Fruit fly (Drosophila melanogaster): ENCODE measurements around the gene Syt1.

Gene Syt1

DNA sequence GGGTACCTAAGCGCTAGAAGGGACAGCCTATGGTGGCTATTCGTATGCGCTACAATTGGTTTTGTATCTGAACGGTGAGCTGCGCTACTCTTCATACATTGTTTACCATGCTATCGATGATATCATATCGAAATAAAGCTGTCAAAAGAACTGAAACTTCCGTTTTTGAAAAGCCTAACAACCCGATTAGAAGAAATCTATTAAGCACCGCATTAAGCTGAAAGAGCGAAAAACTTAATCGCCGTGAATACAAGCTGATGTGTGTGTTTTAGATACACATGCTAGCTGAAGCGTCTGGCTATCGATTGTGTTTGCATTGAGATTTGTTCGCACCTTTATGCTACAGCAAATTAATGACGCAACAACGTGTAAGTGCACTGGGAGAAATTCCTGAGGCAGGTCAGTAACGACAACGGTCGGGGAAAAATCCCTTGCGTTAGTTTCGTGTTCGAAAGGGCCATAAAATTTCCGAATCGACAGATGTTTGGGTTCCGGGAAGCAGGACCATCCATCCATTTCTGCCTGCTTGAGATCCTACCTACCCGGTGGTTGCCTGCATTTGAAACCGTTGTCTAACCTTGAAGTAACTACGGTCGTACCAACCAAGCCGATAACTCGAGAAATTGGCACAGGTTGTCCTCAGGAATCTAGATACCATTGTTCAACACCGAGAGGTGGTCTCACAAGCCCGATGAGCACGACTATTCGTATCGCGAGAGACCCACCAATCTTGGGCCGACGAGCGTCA is 49.3 kb downstream of the Syt1 start:
- TF ChIP-seq ey (GFP tag; optimal IDR thresholded peaks at IDR 0.05) (peak; percentile 40), foxo (GFP tag; optimal IDR thresholded peaks at IDR 0.05) (peak in 1 of 2 experiments; percentile 60), h (GFP tag; optimal IDR thresholded peaks at IDR 0.05) (peak; percentile 50), fru (GFP tag; optimal IDR thresholded peaks at IDR 0.05) (peak; percentile 24), woc (GFP tag; optimal IDR thresholded peaks at IDR 0.05) (peak; percentile 24), dl (GFP tag; optimal IDR thresholded peaks at IDR 0.05; ENCODE audit: insufficient read depth in 1 of 2, partially characterized antibody in 2 of 2) (no peak), rgr (GFP tag; optimal IDR thresholded peaks at IDR 0.05) (peak; percentile 40), OdsH (GFP tag; optimal IDR thresholded peaks at IDR 0.05) (peak; percentile 28), Dfd (GFP tag; optimal IDR thresholded peaks at IDR 0.05) (no peak), HLH106 (tag; optimal IDR thresholded peaks at IDR 0.05) (peak; percentile 19), Rel (GFP tag; optimal IDR thresholded peaks at IDR 0.05) (no peak), Rel (tag; optimal IDR thresholded peaks at IDR 0.05) (no peak), br (GFP tag; optimal IDR thresholded peaks at IDR 0.05) (peak; percentile 13), sv (GFP tag; optimal IDR thresholded peaks at IDR 0.05) (peak; percentile 66)

DNA sequence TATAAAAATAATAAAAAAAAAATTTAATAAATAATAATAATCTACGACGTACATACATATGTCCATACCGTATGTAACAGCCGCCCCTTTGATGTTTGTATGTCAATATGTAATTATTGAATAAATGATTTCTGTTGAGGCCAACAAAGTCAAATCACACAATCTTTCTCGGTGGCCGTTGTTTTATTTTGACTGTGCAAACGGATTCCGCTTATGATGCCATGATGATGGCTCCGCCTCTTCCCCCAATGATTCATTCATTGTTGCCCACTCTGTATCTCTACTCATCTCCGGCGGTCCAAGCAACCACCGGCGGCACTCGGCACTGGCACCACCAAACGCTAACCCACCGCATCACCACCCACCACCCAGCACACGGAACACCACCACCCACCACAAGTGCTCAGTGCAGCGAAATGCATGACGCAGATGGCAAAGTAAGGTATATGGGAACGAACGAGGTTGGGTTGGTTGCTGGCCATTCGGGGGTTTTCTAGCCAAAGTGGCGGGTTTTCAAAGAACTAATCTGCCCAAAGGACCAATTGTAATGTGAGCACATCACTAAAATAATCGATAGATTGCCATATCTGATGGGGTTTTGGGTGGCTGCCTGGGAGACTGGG is 50.5 kb downstream of the Syt1 start:
- TF ChIP-seq Myc (optimal IDR thresholded peaks at IDR 0.05): peak; percentile 81
- TF ChIP-seq Hr83 (GFP tag; optimal IDR thresholded peaks at IDR 0.05; ENCODE audit: poor library complexity, severe bottlenecking): peak; percentile 0
- TF ChIP-seq CG32264 (GFP tag; optimal IDR thresholded peaks at IDR 0.05): no peak
- TF ChIP-seq br (GFP tag; optimal IDR thresholded peaks at IDR 0.05): peak; percentile 26
- TF ChIP-seq ey (GFP tag; optimal IDR thresholded peaks at IDR 0.05): no peak
- TF ChIP-seq Dfd (GFP tag; optimal IDR thresholded peaks at IDR 0.05): no peak
- peak; percentile 0 for TF ChIP-seq OdsH (GFP tag; optimal IDR thresholded peaks at IDR 0.05)
- no peak for TF ChIP-seq N (GFP tag; optimal IDR thresholded peaks at IDR 0.05)
- TF ChIP-seq lola (GFP tag; optimal IDR thresholded peaks at IDR 0.05): no peak
- peak; percentile 7 for TF ChIP-seq rgr (GFP tag; optimal IDR thresholded peaks at IDR 0.05)
- peak in 1 of 2 experiments; percentile 56 for TF ChIP-seq foxo (GFP tag; optimal IDR thresholded peaks at IDR 0.05)
- no peak for TF ChIP-seq Abd-B (GFP tag; optimal IDR thresholded peaks at IDR 0.05)
- peak; percentile 14 for TF ChIP-seq h (GFP tag; optimal IDR thresholded peaks at IDR 0.05)
- peak; percentile 15 for TF ChIP-seq Sp1 (GFP tag; optimal IDR thresholded peaks at IDR 0.05)
- no peak for TF ChIP-seq Rel (GFP tag; optimal IDR thresholded peaks at IDR 0.05)
- peak; percentile 43 for TF ChIP-seq Rel (tag; optimal IDR thresholded peaks at IDR 0.05)
- no peak for TF ChIP-seq Vsx2 (GFP tag; optimal IDR thresholded peaks at IDR 0.05; ENCODE audit: partially characterized antibody)
- TF ChIP-seq woc (GFP tag; optimal IDR thresholded peaks at IDR 0.05): peak; percentile 77
- TF ChIP-seq GATAd (GFP tag; optimal IDR thresholded peaks at IDR 0.05): no peak
- TF ChIP-seq HLH106 (tag; optimal IDR thresholded peaks at IDR 0.05): no peak
- no peak for TF ChIP-seq fru (GFP tag; optimal IDR thresholded peaks at IDR 0.05)
- no peak for TF ChIP-seq dmrt93B (GFP tag; optimal IDR thresholded peaks at IDR 0.05)

DNA sequence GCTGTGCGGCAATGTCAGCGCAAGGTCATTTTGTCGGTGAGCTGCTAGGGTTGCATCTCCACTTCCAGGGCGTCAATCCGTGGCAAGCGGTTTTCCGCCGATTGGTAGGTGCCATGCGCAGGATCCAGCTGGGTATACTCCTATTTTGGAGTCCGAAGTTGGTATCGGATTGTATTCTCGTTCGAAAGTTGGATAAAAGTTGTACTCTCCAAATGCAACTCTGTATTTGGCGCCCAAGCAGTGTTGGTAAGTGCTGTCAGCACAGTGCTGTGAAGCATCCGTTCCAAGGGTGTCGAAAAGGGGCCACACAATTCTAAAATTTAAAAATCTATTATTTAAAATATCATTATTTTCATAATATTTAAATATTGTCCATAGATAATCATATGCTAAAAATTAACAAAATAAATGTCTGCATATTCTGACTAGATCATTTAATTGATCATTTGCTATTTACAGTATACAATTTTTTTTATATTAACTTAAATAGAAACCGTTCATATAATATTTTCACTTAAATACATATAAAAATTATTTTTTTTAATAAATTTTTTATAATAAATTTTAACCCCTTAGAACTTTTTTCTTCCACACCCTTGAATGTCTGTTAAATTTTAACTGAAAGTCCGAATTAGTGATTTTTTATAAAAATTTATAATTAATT is 51.2 kb downstream of the Syt1 start:
- TF ChIP-seq Dif (GFP tag; optimal IDR thresholded peaks at IDR 0.05; ENCODE audit: partially characterized antibody) (no peak), Mio (GFP tag; optimal IDR thresholded peaks at IDR 0.05) (peak; percentile 39), OdsH (GFP tag; optimal IDR thresholded peaks at IDR 0.05) (peak; percentile 85), N (GFP tag; optimal IDR thresholded peaks at IDR 0.05) (no peak), h (GFP tag; optimal IDR thresholded peaks at IDR 0.05) (peak; percentile 91), Jra (GFP tag; optimal IDR thresholded peaks at IDR 0.05) (peak; percentile 82), ey (GFP tag; optimal IDR thresholded peaks at IDR 0.05) (peak; percentile 82), Rel (GFP tag; optimal IDR thresholded peaks at IDR 0.05) (no peak), Rel (tag; optimal IDR thresholded peaks at IDR 0.05) (peak; percentile 77), Myc (optimal IDR thresholded peaks at IDR 0.05) (peak; percentile 79), pan (optimal IDR thresholded peaks at IDR 0.05) (no peak), br (GFP tag; optimal IDR thresholded peaks at IDR 0.05) (peak; percentile 85), CG9705 (GFP tag; optimal IDR thresholded peaks at IDR 0.05) (peak; percentile 86), Hnf4 (GFP tag; optimal IDR thresholded peaks at IDR 0.05) (no peak), HLH106 (tag; optimal IDR thresholded peaks at IDR 0.05) (peak; percentile 93), CrebA (GFP tag; optimal IDR thresholded peaks at IDR 0.05; ENCODE audit: borderline replicate concordance) (no peak), dmrt93B (GFP tag; optimal IDR thresholded peaks at IDR 0.05) (peak; percentile 88), foxo (GFP tag; optimal IDR thresholded peaks at IDR 0.05) (peak in 1 of 2 experiments; percentile 92), sv (GFP tag; optimal IDR thresholded peaks at IDR 0.05) (peak; percentile 78), rgr (GFP tag; optimal IDR thresholded peaks at IDR 0.05) (peak; percentile 93), jim (GFP tag; optimal IDR thresholded peaks at IDR 0.05) (peak; percentile 46), dsf (GFP tag; optimal IDR thresholded peaks at IDR 0.05; ENCODE audit: borderline replicate concordance) (peak; percentile 61), psq (GFP tag; optimal IDR thresholded peaks at IDR 0.05) (peak; percentile 88), Sp1 (GFP tag; optimal IDR thresholded peaks at IDR 0.05) (peak; percentile 94), Dfd (GFP tag; optimal IDR thresholded peaks at IDR 0.05) (no peak), woc (GFP tag; optimal IDR thresholded peaks at IDR 0.05) (peak; percentile 92), fru (GFP tag; optimal IDR thresholded peaks at IDR 0.05) (peak; percentile 86), lola (GFP tag; optimal IDR thresholded peaks at IDR 0.05) (no peak), Hr83 (GFP tag; optimal IDR thresholded peaks at IDR 0.05; ENCODE audit: poor library complexity, severe bottlenecking) (peak; percentile 91)

Data from whole organism, wandering third instar larva.